Worm (Caenorhabditis elegans) whole organism, mixed stage, embryonic: Measurements from ENCODE around the gene haf-3.

Experiments used
- M03D4.4 ChIP-seq: sonication (generic microtip); optimal IDR thresholded peaks from 2 replicates; lab custom pipeline; 2017; ENCODE audit warnings: mild to moderate bottlenecking, missing genetic modification characterization, missing compliant biosample characterization
- bed-3 ChIP-seq: fragments of 200-800 bp; sonication (Bioruptor generic); optimal IDR thresholded peaks from 3 replicates; lab custom pipeline; 2018; ENCODE audit warnings: mild to moderate bottlenecking, missing genetic modification characterization, moderate library complexity, missing compliant biosample characterization
- blmp-1 ChIP-seq: fragments of 150-350 bp; optimal IDR thresholded peaks from 2 replicates; lab custom pipeline; 2014; ENCODE audit warnings: missing biosample characterization, missing genetic modification characterization
- ceh-39 ChIP-seq: fragments of 150-350 bp; optimal IDR thresholded peaks from 2 replicates; lab custom pipeline; 2014; ENCODE audit warnings: missing biosample characterization, missing genetic modification characterization
- ceh-43 ChIP-seq: fragments of 200-800 bp; sonication (Bioruptor generic); optimal IDR thresholded peaks from 2 replicates; lab custom pipeline; 2018; ENCODE audit warnings: mild to moderate bottlenecking, missing genetic modification characterization, moderate library complexity, missing compliant biosample characterization
- ceh-83 ChIP-seq: fragments of 200-800 bp; sonication (Bioruptor generic); optimal IDR thresholded peaks from 2 replicates; lab custom pipeline; 2018; ENCODE audit warnings: mild to moderate bottlenecking, missing genetic modification characterization, missing compliant biosample characterization
- ces-1 ChIP-seq: fragments of 150-350 bp; optimal IDR thresholded peaks from 2 replicates; lab custom pipeline; 2014; ENCODE audit warnings: missing biosample characterization, missing genetic modification reagents, missing genetic modification characterization
- cnd-1 ChIP-seq: fragments of 200-800 bp; sonication (Bioruptor generic); optimal IDR thresholded peaks from 2 replicates; lab custom pipeline; 2018; ENCODE audit warnings: mild to moderate bottlenecking, missing genetic modification characterization, missing compliant biosample characterization
- drap-1 ChIP-seq: fragments of 200-800 bp; sonication (Bioruptor generic); optimal IDR thresholded peaks from 3 replicates; lab custom pipeline; 2018; ENCODE audit warnings: mild to moderate bottlenecking, missing genetic modification characterization, missing compliant biosample characterization
- elt-3 ChIP-seq: fragments of 150-350 bp; optimal IDR thresholded peaks from 2 replicates; lab custom pipeline; 2014; ENCODE audit warnings: missing biosample characterization, missing genetic modification characterization
- flh-1 ChIP-seq: fragments of 200-800 bp; sonication (Bioruptor generic); optimal IDR thresholded peaks from 2 replicates; lab custom pipeline; 2018; ENCODE audit warnings: mild to moderate bottlenecking, missing genetic modification characterization, moderate library complexity, missing compliant biosample characterization
- ham-2 ChIP-seq: fragments of 200-800 bp; sonication (Bioruptor generic); optimal IDR thresholded peaks from 2 replicates; lab custom pipeline; 2018; ENCODE audit warnings: mild to moderate bottlenecking, missing genetic modification characterization, missing compliant biosample characterization
- lin-13 ChIP-seq: fragments of 150-350 bp; optimal IDR thresholded peaks from 2 replicates; lab custom pipeline; 2014; ENCODE audit warnings: missing biosample characterization, missing genetic modification characterization
- lin-32 ChIP-seq: fragments of 200-800 bp; sonication (Bioruptor generic); optimal IDR thresholded peaks from 2 replicates; lab custom pipeline; 2018; ENCODE audit warnings: mild to moderate bottlenecking, missing genetic modification characterization, missing compliant biosample characterization
- lsy-2 ChIP-seq: fragments of 150-350 bp; optimal IDR thresholded peaks from 2 replicates; lab custom pipeline; 2014; ENCODE audit warnings: missing biosample characterization, missing genetic modification characterization
- mab-5 ChIP-seq: fragments of 150-350 bp; optimal IDR thresholded peaks from 2 replicates; lab custom pipeline; 2014; ENCODE audit warnings: missing biosample characterization, missing genetic modification characterization
- mep-1 ChIP-seq: fragments of 150-350 bp; optimal IDR thresholded peaks from 2 replicates; lab custom pipeline; 2017; ENCODE audit warnings: missing biosample characterization, missing genetic modification reagents, missing genetic modification characterization, inconsistent platforms
- mls-2 ChIP-seq: sonication (generic microtip); optimal IDR thresholded peaks from 2 replicates; lab custom pipeline; 2016; ENCODE audit warnings: mild to moderate bottlenecking, missing genetic modification characterization, moderate library complexity, missing compliant biosample characterization
- nhr-12 ChIP-seq: fragments of 150-350 bp; optimal IDR thresholded peaks from 2 replicates; lab custom pipeline; 2014; ENCODE audit warnings: missing biosample characterization, missing genetic modification characterization
- nhr-2 ChIP-seq: fragments of 150-350 bp; optimal IDR thresholded peaks from 2 replicates; lab custom pipeline; 2014; ENCODE audit warnings: missing biosample characterization, missing genetic modification characterization
- nhr-237 ChIP-seq: fragments of 150-350 bp; optimal IDR thresholded peaks from 2 replicates; lab custom pipeline; 2014; ENCODE audit warnings: missing biosample characterization, missing genetic modification characterization
- nhr-28 ChIP-seq: fragments of 150-350 bp; optimal IDR thresholded peaks from 2 replicates; lab custom pipeline; 2014; ENCODE audit warnings: missing biosample characterization, missing genetic modification characterization
- pha-4 ChIP-seq: fragments of 150-350 bp; optimal IDR thresholded peaks from 2 replicates; lab custom pipeline; 2018; ENCODE audit warnings: missing biosample characterization, missing genetic modification reagents, missing genetic modification characterization
- sem-2 ChIP-seq: fragments of 200-800 bp; sonication (Bioruptor generic); optimal IDR thresholded peaks from 2 replicates; lab custom pipeline; 2018; ENCODE audit warnings: mild to moderate bottlenecking, missing genetic modification characterization, missing compliant biosample characterization
- snpc-4 ChIP-seq: fragments of 150-350 bp; optimal IDR thresholded peaks from 2 replicates; lab custom pipeline; 2014; ENCODE audit warnings: missing biosample characterization, missing genetic modification characterization
- sptf-1 ChIP-seq: sonication (generic microtip); optimal IDR thresholded peaks from 2 replicates; lab custom pipeline; 2017; ENCODE audit warnings: mild to moderate bottlenecking, missing genetic modification characterization, moderate library complexity, missing compliant biosample characterization
- tbx-8 ChIP-seq: fragments of 200-800 bp; sonication (Bioruptor generic); optimal IDR thresholded peaks from 2 replicates; lab custom pipeline; 2018; ENCODE audit warnings: mild to moderate bottlenecking, missing genetic modification characterization, moderate library complexity, missing compliant biosample characterization
- unc-62 ChIP-seq: fragments of 150-350 bp; optimal IDR thresholded peaks from 2 replicates; lab custom pipeline; 2014; ENCODE audit warnings: missing biosample characterization, missing genetic modification reagents, missing genetic modification characterization
- ztf-11 ChIP-seq: fragments of 150-350 bp; optimal IDR thresholded peaks from 2 replicates; lab custom pipeline; 2014; ENCODE audit warnings: missing biosample characterization, missing genetic modification characterization

Gene haf-3

ce11 chrV:15716679-15717078 lies 49.3 kb downstream of the haf-3 start, which contains the start of gene Y6E2A.4:
TSS of gene Y6E2A.4 (minus strand) at chrV:15716779.
- TF ChIP-seq flh-1 (GFP tag; lab: Kevin White, UChicago), result no peak
- TF ChIP-seq mep-1 (tag; lab: Kevin White, UChicago), result no peak
- TF ChIP-seq ham-2 (GFP tag; lab: Kevin White, UChicago), result no peak
- no peak for TF ChIP-seq mab-5
- no peak for TF ChIP-seq elt-3 (tag; lab: Kevin White, UChicago)
- no peak for TF ChIP-seq lsy-2 (tag; lab: Kevin White, UChicago)
- no peak for TF ChIP-seq ceh-83 (GFP tag; lab: Kevin White, UChicago)
- no peak for TF ChIP-seq mls-2 (tag; lab: Kevin White, UChicago)
- TF ChIP-seq pha-4 (tag; lab: Kevin White, UChicago), result no peak
- TF ChIP-seq nhr-2, result no peak

- TF ChIP-seq ham-2 (GFP tag; lab: Kevin White, UChicago), result no peak
- no peak for TF ChIP-seq mep-1 (tag; lab: Kevin White, UChicago)
- no peak for TF ChIP-seq snpc-4
- no peak for TF ChIP-seq lsy-2 (tag; lab: Kevin White, UChicago)
- TF ChIP-seq flh-1 (GFP tag; lab: Kevin White, UChicago), result no peak
- no peak for TF ChIP-seq unc-62
- TF ChIP-seq nhr-237 (tag; lab: Kevin White, UChicago), result no peak
- TF ChIP-seq cnd-1 (tag; lab: Kevin White, UChicago), result no peak
- TF ChIP-seq ceh-39 (tag; lab: Kevin White, UChicago), result no peak
- no peak for TF ChIP-seq M03D4.4
- TF ChIP-seq mab-5, result no peak
- no peak for TF ChIP-seq elt-3 (tag; lab: Kevin White, UChicago)
- no peak for TF ChIP-seq ces-1
- TF ChIP-seq ceh-43 (GFP tag; lab: Kevin White, UChicago), result no peak
- no peak for TF ChIP-seq drap-1 (GFP tag; lab: Kevin White, UChicago)
- TF ChIP-seq tbx-8 (GFP tag; lab: Kevin White, UChicago), result no peak
- TF ChIP-seq sem-2 (GFP tag; lab: Kevin White, UChicago), result no peak
- TF ChIP-seq ztf-11 (tag; lab: Kevin White, UChicago), result no peak
Measured at ce11 chrV:15715636-15716035, 50.3 kb downstream of the haf-3 start.

ce11 chrV:15712385-15712784 lies 53.6 kb downstream of the haf-3 start:
- TF ChIP-seq sem-2 (GFP tag; lab: Kevin White, UChicago) (no peak), ceh-39 (tag; lab: Kevin White, UChicago) (no peak), unc-62 (no peak), nhr-2 (no peak), blmp-1 (tag; lab: Kevin White, UChicago) (no peak), sptf-1 (no peak), nhr-237 (tag; lab: Kevin White, UChicago) (no peak), tbx-8 (GFP tag; lab: Kevin White, UChicago) (no peak), mab-5 (no peak), ham-2 (GFP tag; lab: Kevin White, UChicago) (no peak)

DNA sequence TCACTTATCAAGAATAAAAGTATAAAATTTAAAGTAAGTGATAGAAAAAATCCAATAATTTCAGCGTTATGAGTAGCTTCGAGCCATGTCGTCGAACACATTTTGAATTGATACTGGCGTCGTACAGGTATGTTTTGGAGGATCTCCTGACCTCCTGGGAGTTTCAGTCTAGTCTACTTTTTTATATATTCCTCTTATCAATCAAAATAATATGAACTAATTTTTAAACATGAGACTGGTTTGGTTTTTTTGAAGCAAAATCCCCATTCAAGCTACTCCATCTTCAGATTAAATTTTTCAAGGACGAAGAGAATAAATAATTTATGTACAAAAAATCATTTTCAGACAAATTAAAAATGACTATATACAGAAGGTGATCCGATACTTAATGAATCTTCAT lies 54.1 kb downstream of the haf-3 start, which contains the start of gene str-101:
str-101 (minus strand) TSS at position 101 of the 400 bp plus-strand sequence.
- TF ChIP-seq unc-62 (no peak), sptf-1 (no peak), nhr-2 (no peak), elt-3 (tag; lab: Kevin White, UChicago) (no peak), sem-2 (GFP tag; lab: Kevin White, UChicago) (no peak), blmp-1 (tag; lab: Kevin White, UChicago) (no peak), bed-3 (GFP tag; lab: Kevin White, UChicago) (no peak), ztf-11 (tag; lab: Kevin White, UChicago) (no peak), nhr-12 (no peak), mab-5 (no peak), ham-2 (GFP tag; lab: Kevin White, UChicago) (no peak), nhr-28 (tag; lab: Kevin White, UChicago) (no peak), lin-32 (GFP tag; lab: Kevin White, UChicago) (no peak), drap-1 (GFP tag; lab: Kevin White, UChicago) (no peak), lin-13 (tag; lab: Kevin White, UChicago) (no peak), nhr-237 (tag; lab: Kevin White, UChicago) (no peak), ceh-43 (GFP tag; lab: Kevin White, UChicago) (no peak)
